Fruit fly (Drosophila melanogaster): ENCODE results near the gene CG9951.
A peak's percentile ranks its signal among the peaks of the same experiment; 100 is the strongest.

CG9951 gene

dm6 chr3L:16890650-16891336 is 27.8 kb downstream of the CG9951 start (continued):
- TF ChIP-seq gsb (GFP tag; IDR thresholded peaks at IDR 0.05) (peak; percentile 51), dpn (GFP tag; optimal IDR thresholded peaks at IDR 0.05) (peak; percentile 86 to 92), stwl (tag; optimal IDR thresholded peaks at IDR 0.05) (no peak), Nf-YA (GFP tag; IDR thresholded peaks at IDR 0.05) (peak; percentile 93), danr (GFP tag; IDR thresholded peaks at IDR 0.05) (peak; percentile 87), cad (GFP tag; optimal IDR thresholded peaks at IDR 0.05) (no peak), CG10565 (GFP tag; optimal IDR thresholded peaks at IDR 0.05) (peak; percentile 43), CG17912 (GFP tag; optimal IDR thresholded peaks at IDR 0.05) (no peak), az2 (GFP tag; optimal IDR thresholded peaks at IDR 0.05) (peak; percentile 93), Abd-B (GFP tag; optimal IDR thresholded peaks at IDR 0.05) (peak; percentile 84), CG11247 (GFP tag; IDR thresholded peaks at IDR 0.05) (peak; percentile 80), CG6813 (GFP tag; optimal IDR thresholded peaks at IDR 0.05) (peak; percentile 77), tio (GFP tag; optimal IDR thresholded peaks at IDR 0.05) (peak; percentile 87), CG31388 (GFP tag; optimal IDR thresholded peaks at IDR 0.05) (peak; percentile 72), Hmr (GFP tag; optimal IDR thresholded peaks at IDR 0.05) (peak; percentile 66), Ssrp (tag; optimal IDR thresholded peaks at IDR 0.05) (peak; percentile 92), CG34422 (GFP tag; IDR thresholded peaks at IDR 0.05) (peak; percentile 89), pum (GFP tag; optimal IDR thresholded peaks at IDR 0.05) (peak; percentile 89), H15 (GFP tag; IDR thresholded peaks at IDR 0.05) (peak; percentile 92), chinmo (GFP tag; IDR thresholded peaks at IDR 0.05; ENCODE audit: partially characterized antibody) (peak; percentile 99), kay (GFP tag; optimal IDR thresholded peaks at IDR 0.05) (peak; percentile 68), run (tag; optimal IDR thresholded peaks at IDR 0.05) (peak; percentile 82), vfl (GFP tag; optimal IDR thresholded peaks at IDR 0.05) (peak; percentile 37), unc-4 (GFP tag; IDR thresholded peaks at IDR 0.05; ENCODE audit: partially characterized antibody) (no peak), CG8359 (GFP tag; optimal IDR thresholded peaks at IDR 0.05; ENCODE audit: borderline replicate concordance) (peak; percentile 100), Ets97D (GFP tag; optimal IDR thresholded peaks at IDR 0.05) (peak; percentile 42), ham (GFP tag; IDR thresholded peaks at IDR 0.05) (0 out of 2 replicates have a peak, but pooled peaks have one; percentile 15), CG6683 (GFP tag; optimal IDR thresholded peaks at IDR 0.05) (peak; percentile 29), CG18599 (GFP tag; optimal IDR thresholded peaks at IDR 0.05) (peak; percentile 82), CG15696 (tag; optimal IDR thresholded peaks at IDR 0.05) (peak; percentile 52), abd-A (tag; optimal IDR thresholded peaks at IDR 0.05) (peak; percentile 53), B-H1 (GFP tag; IDR thresholded peaks at IDR 0.05) (peak; percentile 91), yki (optimal IDR thresholded peaks at IDR 0.05) (no peak), CG10321 (GFP tag; IDR thresholded peaks at IDR 0.05) (no peak), Side (GFP tag; optimal IDR thresholded peaks at IDR 0.05) (peak; percentile 86), ab (GFP tag; optimal IDR thresholded peaks at IDR 0.05) (peak; percentile 34), CHES-1-like (GFP tag; optimal IDR thresholded peaks at IDR 0.05) (peak; percentile 80), CG18476 (GFP tag; optimal IDR thresholded peaks at IDR 0.05) (peak; percentile 78), dm (GFP tag; optimal IDR thresholded peaks at IDR 0.05) (peak; percentile 84), CG14710 (tag; optimal IDR thresholded peaks at IDR 0.05) (peak; percentile 89), Dip2 (GFP tag; IDR thresholded peaks at IDR 0.05) (no peak), Myb (GFP tag; optimal IDR thresholded peaks at IDR 0.05) (peak; percentile 56), CG6689 (GFP tag; IDR thresholded peaks at IDR 0.05) (peak; percentile 92), bigmax (GFP tag; optimal IDR thresholded peaks at IDR 0.05) (no peak), CG7271 (tag; optimal IDR thresholded peaks at IDR 0.05) (peak; percentile 69), CG31365 (tag; optimal IDR thresholded peaks at IDR 0.05) (peak; percentile 58), CG8478 (optimal IDR thresholded peaks at IDR 0.05) (no peak), Atf-2 (GFP tag; optimal IDR thresholded peaks at IDR 0.05) (peak; percentile 88), bowl (GFP tag; IDR thresholded peaks at IDR 0.05) (peak; percentile 81; the same call in 1 of the 2 replicates), CG6272 (GFP tag; IDR thresholded peaks at IDR 0.05) (peak; percentile 71)

All from whole organism, embryonic.